Fruit fly (Drosophila melanogaster): Measurements from ENCODE around the gene Ibf1.

Ibf1 gene

dm6 chr3R:9227330-9227729 is 31.4 kb upstream of the Ibf1 start (continued):
- TF ChIP-seq HLH4C (GFP tag; IDR thresholded peaks at IDR 0.05; ENCODE audit: partially characterized antibody) (no peak), tap (tag; optimal IDR thresholded peaks at IDR 0.05) (peak; percentile 32), her (GFP tag; optimal IDR thresholded peaks at IDR 0.05) (no peak), CG32767 (GFP tag; IDR thresholded peaks at IDR 0.05) (peak; percentile 69), cato (GFP tag; optimal IDR thresholded peaks at IDR 0.05; ENCODE audit: borderline replicate concordance) (no peak), H2.0 (GFP tag; IDR thresholded peaks at IDR 0.05) (peak; percentile 79), ranshi (GFP tag; IDR thresholded peaks at IDR 0.05) (peak; percentile 81), CG10654 (GFP tag; optimal IDR thresholded peaks at IDR 0.05) (peak; percentile 63), bab2 (GFP tag; optimal IDR thresholded peaks at IDR 0.05) (no peak), CG16863 (GFP tag; optimal IDR thresholded peaks at IDR 0.05) (no peak), CG1602 (GFP tag; optimal IDR thresholded peaks at IDR 0.05) (peak; percentile 63), ash1 (GFP tag; optimal IDR thresholded peaks at IDR 0.05) (no peak), CG8359 (GFP tag; optimal IDR thresholded peaks at IDR 0.05; ENCODE audit: borderline replicate concordance) (peak; percentile 2), rib (GFP tag; IDR thresholded peaks at IDR 0.05) (no peak; the same call in 1 of the 2 replicates), CG17359 (tag; optimal IDR thresholded peaks at IDR 0.05) (peak; percentile 74), trh (GFP tag; optimal IDR thresholded peaks at IDR 0.05) (peak; percentile 34), CG5953 (GFP tag; IDR thresholded peaks at IDR 0.05) (peak; percentile 39; the same call in 1 of the 2 replicates), CG6175 (GFP tag; IDR thresholded peaks at IDR 0.05) (peak; percentile 62; the same call in 2 of the 3 replicates), CG14441 (GFP tag; IDR thresholded peaks at IDR 0.05) (peak; percentile 85), twi (tag; optimal IDR thresholded peaks at IDR 0.05) (no peak), CG3065 (GFP tag; optimal IDR thresholded peaks at IDR 0.05) (no peak), CG11723 (GFP tag; optimal IDR thresholded peaks at IDR 0.05) (peak; percentile 31), zen2 (GFP tag; IDR thresholded peaks at IDR 0.05; ENCODE audit: partially characterized antibody) (no peak), CG18011 (GFP tag; optimal IDR thresholded peaks at IDR 0.05) (peak; percentile 17), ci (GFP tag; IDR thresholded peaks at IDR 0.05) (peak; percentile 38; the same call in 2 of the 3 replicates), Ssrp (tag; optimal IDR thresholded peaks at IDR 0.05) (peak; percentile 60), CG10959 (GFP tag; IDR thresholded peaks at IDR 0.05) (no peak), CG33213 (GFP tag; optimal IDR thresholded peaks at IDR 0.05) (no peak), CG31224 (GFP tag; IDR thresholded peaks at IDR 0.05) (peak; percentile 77), so (GFP tag; IDR thresholded peaks at IDR 0.05) (peak; percentile 63; the same call in 1 of the 3 replicates), CG13624 (GFP tag; optimal IDR thresholded peaks at IDR 0.05) (no peak), en (GFP tag; optimal IDR thresholded peaks at IDR 0.05) (no peak), zen (tag; optimal IDR thresholded peaks at IDR 0.05) (peak; percentile 25), CG7357 (GFP tag; IDR thresholded peaks at IDR 0.05) (peak; percentile 71), tio (GFP tag; optimal IDR thresholded peaks at IDR 0.05) (peak; percentile 36), ab (GFP tag; optimal IDR thresholded peaks at IDR 0.05) (no peak), tin (GFP tag; optimal IDR thresholded peaks at IDR 0.05) (peak; percentile 47), schlank (tag; optimal IDR thresholded peaks at IDR 0.05) (no peak), gce (GFP tag; IDR thresholded peaks at IDR 0.05) (no peak), Camta (GFP tag; optimal IDR thresholded peaks at IDR 0.05) (no peak), Opbp (GFP tag; IDR thresholded peaks at IDR 0.05; ENCODE audit: partially characterized antibody) (no peak), HHEX (GFP tag; optimal IDR thresholded peaks at IDR 0.05) (peak; percentile 80), Rfx (GFP tag; IDR thresholded peaks at IDR 0.05) (peak; percentile 90), kni (GFP tag; optimal IDR thresholded peaks at IDR 0.05) (no peak), hbn (GFP tag; IDR thresholded peaks at IDR 0.05; ENCODE audit: partially characterized antibody) (no peak), CG17802 (tag; optimal IDR thresholded peaks at IDR 0.05) (no peak), sens (GFP tag) (no peak), sc (optimal IDR thresholded peaks at IDR 0.05) (no peak), sc (GFP tag; optimal IDR thresholded peaks at IDR 0.05) (no peak), CG15514 (GFP tag; optimal IDR thresholded peaks at IDR 0.05) (peak; percentile 51), scrt (GFP tag; optimal IDR thresholded peaks at IDR 0.05) (peak; percentile 40), CG8944 (GFP tag; optimal IDR thresholded peaks at IDR 0.05) (no peak)
